Worm (Caenorhabditis elegans): ENCODE measurements around the gene ZC15.10.

DNA sequence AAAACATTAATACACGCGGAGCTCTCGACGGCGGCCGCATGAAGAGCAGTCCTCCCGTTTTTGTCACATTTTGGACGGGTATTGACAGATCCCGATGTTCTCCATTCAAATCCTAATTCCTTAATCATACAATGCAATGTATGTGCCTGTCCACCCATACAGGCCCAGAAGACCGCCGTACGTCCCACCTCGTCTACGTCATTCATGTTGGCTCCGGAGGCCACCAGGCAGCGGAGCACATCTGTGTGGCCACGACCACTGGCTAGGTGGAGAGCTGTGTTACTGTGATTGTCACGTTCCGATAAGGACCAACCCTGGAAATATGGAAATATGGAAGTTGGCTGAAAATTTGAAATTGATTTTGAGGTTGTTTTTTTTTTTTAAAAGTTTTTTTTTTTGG is 27.7 kb upstream of the ZC15.10 start:
- TF ChIP-seq unc-39 (tag; optimal IDR thresholded peaks at IDR 0.05): no peak
- no peak for TF ChIP-seq aly-2 (tag; optimal IDR thresholded peaks at IDR 0.05)
- no peak for TF ChIP-seq nhr-12 (tag; optimal IDR thresholded peaks at IDR 0.05)
- no peak for TF ChIP-seq unc-62 (GFP tag; optimal IDR thresholded peaks at IDR 0.05)
- no peak for TF ChIP-seq zag-1 (tag; optimal IDR thresholded peaks at IDR 0.05)
- no peak for TF ChIP-seq lin-13 (GFP tag; optimal IDR thresholded peaks at IDR 0.05)
- TF ChIP-seq nhr-11 (tag; optimal IDR thresholded peaks at IDR 0.05): no peak
- TF ChIP-seq lin-11 (tag; optimal IDR thresholded peaks at IDR 0.05): no peak
- no peak for TF ChIP-seq F13H6.1 (tag; optimal IDR thresholded peaks at IDR 0.05)
- TF ChIP-seq nhr-23 (tag; optimal IDR thresholded peaks at IDR 0.05): no peak
- no peak for TF ChIP-seq elt-3 (tag; optimal IDR thresholded peaks at IDR 0.05)
- TF ChIP-seq lin-39 (tag; optimal IDR thresholded peaks at IDR 0.05): no peak
- no peak for TF ChIP-seq C34F6.9 (tag; optimal IDR thresholded peaks at IDR 0.05)
- TF ChIP-seq nhr-10 (tag; optimal IDR thresholded peaks at IDR 0.05): no peak

Measured in whole organism, L2 larva.